Worm (Caenorhabditis elegans): Measurements from ENCODE around the gene C05E4.15.

DNA sequence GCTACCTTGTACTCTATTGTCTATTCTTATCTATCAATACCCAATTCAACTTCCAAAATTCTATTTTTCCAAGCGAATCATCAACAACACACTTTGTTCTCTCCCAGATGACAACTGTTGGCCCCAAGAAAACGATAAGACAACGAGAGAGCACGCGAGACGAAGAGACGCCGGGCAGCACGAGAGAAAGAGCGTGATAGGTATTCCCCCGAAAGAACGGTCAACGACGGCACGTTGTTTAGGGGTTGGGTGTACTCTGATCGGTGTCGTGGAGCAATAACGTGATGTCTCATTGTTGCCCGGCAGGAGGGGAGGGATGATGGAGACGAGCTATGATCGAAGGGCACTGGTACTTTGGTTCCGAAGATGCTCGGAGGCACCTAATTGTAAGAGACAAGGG lies 29.8 kb downstream of the C05E4.15 start:
- TF ChIP-seq mdl-1 (tag; optimal IDR thresholded peaks at IDR 0.05): peak; percentile 96
- no peak for TF ChIP-seq unc-39 (tag; optimal IDR thresholded peaks at IDR 0.05)
- TF ChIP-seq ZK546.5 (tag; optimal IDR thresholded peaks at IDR 0.05): no peak
- peak; percentile 32 for TF ChIP-seq R02D3.7 (tag; optimal IDR thresholded peaks at IDR 0.05)
- peak; percentile 97 for TF ChIP-seq jun-1 (tag; optimal IDR thresholded peaks at IDR 0.05)
- TF ChIP-seq ceh-82 (tag; optimal IDR thresholded peaks at IDR 0.05): no peak
- peak; percentile 32 to 47 (median 37) for TF ChIP-seq elt-3 (tag; optimal IDR thresholded peaks at IDR 0.05)
- TF ChIP-seq fkh-10 (GFP tag; optimal IDR thresholded peaks at IDR 0.05): no peak
- TF ChIP-seq nhr-25 (tag; optimal IDR thresholded peaks at IDR 0.05): peak; percentile 74
- no peak for TF ChIP-seq aly-2 (tag; optimal IDR thresholded peaks at IDR 0.05)
